Worm (Caenorhabditis elegans): ENCODE data around the gene parg-2.

Gene parg-2

ce11 chrIV:8728122-8728521 is 13.2 kb upstream of the parg-2 start, which contains the start of gene otub-3:
Gene otub-3, plus strand, starts transcription at chrIV:8728177.
- no peak for TF ChIP-seq fkh-2 (tag; optimal IDR thresholded peaks at IDR 0.05)
- no peak for TF ChIP-seq egl-27 (tag; optimal IDR thresholded peaks at IDR 0.05)
- TF ChIP-seq elt-3 (tag; optimal IDR thresholded peaks at IDR 0.05): no peak
- TF ChIP-seq daf-12 (tag; optimal IDR thresholded peaks at IDR 0.05): no peak
- TF ChIP-seq jun-1 (tag; optimal IDR thresholded peaks at IDR 0.05): no peak
- no peak for TF ChIP-seq ztf-11 (tag; optimal IDR thresholded peaks at IDR 0.05)
- TF ChIP-seq elt-1 (tag; optimal IDR thresholded peaks at IDR 0.05): no peak

ce11 chrIV:8725345-8725744 is 10.4 kb upstream of the parg-2 start, which contains the start of gene pgm-3:
Gene pgm-3, plus strand, starts transcription at chrIV:8725722.
- TF ChIP-seq ceh-9 (tag; optimal IDR thresholded peaks at IDR 0.05): no peak
- TF ChIP-seq unc-39 (tag; optimal IDR thresholded peaks at IDR 0.05): no peak
- TF ChIP-seq eor-1 (tag; optimal IDR thresholded peaks at IDR 0.05): no peak
- no peak for TF ChIP-seq elt-1 (tag; optimal IDR thresholded peaks at IDR 0.05)
- TF ChIP-seq sea-2 (GFP tag; optimal IDR thresholded peaks at IDR 0.05): no peak
- TF ChIP-seq nhr-28 (tag; optimal IDR thresholded peaks at IDR 0.05): no peak
- TF ChIP-seq jun-1 (tag; optimal IDR thresholded peaks at IDR 0.05): no peak
- peak; percentile 64 for TF ChIP-seq elt-2 (tag; optimal IDR thresholded peaks at IDR 0.05)
- no peak for TF ChIP-seq aly-2 (tag; optimal IDR thresholded peaks at IDR 0.05)
- peak; percentile 32 for TF ChIP-seq pqm-1 (tag; optimal IDR thresholded peaks at IDR 0.05)
- TF ChIP-seq nhr-67 (tag; optimal IDR thresholded peaks at IDR 0.05): no peak
- no peak for TF ChIP-seq nhr-23 (tag; optimal IDR thresholded peaks at IDR 0.05)
- peak; percentile 2 for TF ChIP-seq lin-15B (tag; optimal IDR thresholded peaks at IDR 0.05)
- peak; percentile 15 for TF ChIP-seq R02D3.7 (tag; optimal IDR thresholded peaks at IDR 0.05)
- no peak for TF ChIP-seq nhr-76 (tag; optimal IDR thresholded peaks at IDR 0.05)
- no peak for TF ChIP-seq mml-1 (tag; optimal IDR thresholded peaks at IDR 0.05)

- no peak for TF ChIP-seq nhr-237 (tag; optimal IDR thresholded peaks at IDR 0.05)
Measured at ce11 chrIV:8724907-8725306, 10.0 kb upstream of the parg-2 start.

ce11 chrIV:8723720-8724119 is 8.8 kb upstream of the parg-2 start, which contains the start of gene F21D5.9:
Gene F21D5.9, plus strand, starts transcription at chrIV:8724020.
- TF ChIP-seq ztf-11 (tag; optimal IDR thresholded peaks at IDR 0.05) (no peak), nhr-43 (tag; optimal IDR thresholded peaks at IDR 0.05; ENCODE audit: poor library complexity, severe bottlenecking) (no peak), lsy-12 (tag; optimal IDR thresholded peaks at IDR 0.05) (no peak), zag-1 (tag; optimal IDR thresholded peaks at IDR 0.05) (no peak), nhr-77 (tag; optimal IDR thresholded peaks at IDR 0.05) (no peak), ceh-16 (tag; optimal IDR thresholded peaks at IDR 0.05) (no peak), elt-2 (tag; optimal IDR thresholded peaks at IDR 0.05) (no peak), ceh-82 (tag; optimal IDR thresholded peaks at IDR 0.05) (no peak), nhr-28 (tag; optimal IDR thresholded peaks at IDR 0.05) (no peak), snpc-4 (tag; optimal IDR thresholded peaks at IDR 0.05) (no peak), lin-15B (tag; optimal IDR thresholded peaks at IDR 0.05) (no peak), lin-39 (tag; optimal IDR thresholded peaks at IDR 0.05) (no peak), unc-62 (GFP tag; optimal IDR thresholded peaks at IDR 0.05) (no peak), fkh-2 (tag; optimal IDR thresholded peaks at IDR 0.05) (no peak), nhr-23 (tag; optimal IDR thresholded peaks at IDR 0.05) (no peak), nfya-1 (tag; optimal IDR thresholded peaks at IDR 0.05; ENCODE audit: insufficient read depth) (no peak), ama-1 (optimal IDR thresholded peaks at IDR 0.05) (no peak), nhr-25 (tag; optimal IDR thresholded peaks at IDR 0.05) (no peak), ceh-28 (tag; optimal IDR thresholded peaks at IDR 0.05) (no peak), ztf-4 (tag; optimal IDR thresholded peaks at IDR 0.05) (no peak)

ce11 chrIV:8722801-8723200 is 7.9 kb upstream of the parg-2 start:
- TF ChIP-seq sea-2 (GFP tag; optimal IDR thresholded peaks at IDR 0.05) (no peak), nhr-43 (tag; optimal IDR thresholded peaks at IDR 0.05; ENCODE audit: poor library complexity, severe bottlenecking) (no peak), elt-2 (tag; optimal IDR thresholded peaks at IDR 0.05) (no peak), nhr-28 (tag; optimal IDR thresholded peaks at IDR 0.05) (no peak), nhr-23 (tag; optimal IDR thresholded peaks at IDR 0.05) (no peak)
